Worm (Caenorhabditis elegans): ENCODE data around the gene Y51B9A.8.

DNA sequence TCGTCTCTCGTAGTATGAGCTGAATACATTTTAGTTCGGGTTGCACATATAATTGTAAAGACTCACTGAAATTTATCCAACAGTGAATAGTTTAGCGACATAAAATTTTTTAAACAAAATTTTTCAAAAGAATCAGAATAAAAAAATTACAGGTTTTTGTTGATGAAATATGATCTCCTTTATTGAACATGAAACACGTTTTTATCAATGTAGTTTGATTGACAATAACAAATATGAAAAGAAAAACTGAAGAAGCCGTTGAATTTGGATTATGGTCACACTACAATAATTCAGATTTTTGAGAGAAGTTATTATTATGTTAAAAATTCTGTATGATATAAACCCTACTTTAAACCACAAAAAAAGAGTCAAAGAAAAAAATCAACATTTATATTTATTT lies 41.4 kb downstream of the Y51B9A.8 start, which contains the start of gene chil-17:
- TF ChIP-seq W03F9.2 (tag; optimal IDR thresholded peaks at IDR 0.05) (no peak), him-1 (tag; optimal IDR thresholded peaks at IDR 0.05) (no peak)
